Fruit fly (Drosophila melanogaster): ENCODE results near the gene CG15385.

Gene CG15385

DNA sequence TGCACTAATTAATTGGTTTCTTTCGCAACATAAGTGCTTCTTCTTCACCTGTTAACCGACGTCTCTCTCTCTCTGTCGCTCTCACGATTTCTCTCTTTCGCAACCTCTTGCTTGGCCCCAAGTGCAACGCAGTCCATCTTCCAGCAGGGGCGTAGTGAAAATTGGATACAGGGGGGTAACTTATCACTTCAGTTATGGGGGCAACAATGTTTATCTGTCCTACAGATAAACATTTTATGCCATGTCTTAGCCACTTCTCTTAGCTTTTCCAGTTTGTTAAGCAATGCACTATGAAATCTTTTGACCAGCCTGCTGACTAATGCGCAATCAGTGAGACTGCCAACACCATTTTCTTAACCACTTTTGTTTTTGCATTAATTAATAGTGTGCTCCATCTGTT lies 14.9 kb upstream of the CG15385 start (continued):
- TF ChIP-seq CG12659 (GFP tag; optimal IDR thresholded peaks at IDR 0.05) (peak; percentile 24), Chrac-16 (GFP tag; optimal IDR thresholded peaks at IDR 0.05) (peak; percentile 31), tna (GFP tag; IDR thresholded peaks at IDR 0.05; ENCODE audit: partially characterized antibody) (no peak), Vsx1 (GFP tag; optimal IDR thresholded peaks at IDR 0.05) (no peak), Xbp1 (GFP tag; optimal IDR thresholded peaks at IDR 0.05) (peak; percentile 54), sug (tag; optimal IDR thresholded peaks at IDR 0.05) (no peak), sc (optimal IDR thresholded peaks at IDR 0.05) (no peak), sc (GFP tag; optimal IDR thresholded peaks at IDR 0.05) (no peak), CG34376 (GFP tag; optimal IDR thresholded peaks at IDR 0.05) (no peak), chn (GFP tag; optimal IDR thresholded peaks at IDR 0.05) (peak; percentile 18), chm (GFP tag; IDR thresholded peaks at IDR 0.05) (peak; percentile 56; the same call in 1 of the 2 replicates), Atf6 (GFP tag; IDR thresholded peaks at IDR 0.05) (peak; percentile 55), CG11504 (tag; optimal IDR thresholded peaks at IDR 0.05) (no peak), CG17186 (GFP tag; optimal IDR thresholded peaks at IDR 0.05) (no peak), onecut (GFP tag; IDR thresholded peaks at IDR 0.05) (peak; percentile 47), unc-4 (GFP tag; IDR thresholded peaks at IDR 0.05; ENCODE audit: partially characterized antibody) (no peak), crc (GFP tag; optimal IDR thresholded peaks at IDR 0.05) (no peak), crol (GFP tag; IDR thresholded peaks at IDR 0.05) (no peak), CG4424 (GFP tag; optimal IDR thresholded peaks at IDR 0.05) (peak; percentile 34), CG8944 (GFP tag; optimal IDR thresholded peaks at IDR 0.05) (peak; percentile 34), pros (GFP tag; optimal IDR thresholded peaks at IDR 0.05) (peak; percentile 0), CG11247 (GFP tag; IDR thresholded peaks at IDR 0.05) (peak; percentile 26; the same call in 1 of the 2 replicates), CG6791 (GFP tag; IDR thresholded peaks at IDR 0.05; ENCODE audit: partially characterized antibody) (no peak), CG3281 (GFP tag; optimal IDR thresholded peaks at IDR 0.05) (peak; percentile 13), CG5953 (GFP tag; IDR thresholded peaks at IDR 0.05) (peak; percentile 53), CG17912 (GFP tag; optimal IDR thresholded peaks at IDR 0.05) (peak; percentile 52), Drgx (GFP tag; IDR thresholded peaks at IDR 0.05) (peak; percentile 84), TFAM (GFP tag; optimal IDR thresholded peaks at IDR 0.05) (no peak), CG9437 (GFP tag; optimal IDR thresholded peaks at IDR 0.05) (peak; percentile 19), gem (tag; optimal IDR thresholded peaks at IDR 0.05) (peak; percentile 69), CG7786 (GFP tag; optimal IDR thresholded peaks at IDR 0.05) (peak; percentile 22), dm (GFP tag; optimal IDR thresholded peaks at IDR 0.05) (no peak), nerfin-2 (GFP tag; IDR thresholded peaks at IDR 0.05; ENCODE audit: partially characterized antibody) (no peak; the same call in 1 of the 2 replicates), CG6272 (GFP tag; IDR thresholded peaks at IDR 0.05) (no peak), Hmx (GFP tag; optimal IDR thresholded peaks at IDR 0.05) (no peak), kah (GFP tag; optimal IDR thresholded peaks at IDR 0.05) (peak; percentile 2), ase (GFP tag; IDR thresholded peaks at IDR 0.05) (peak; percentile 74; the same call in 2 of the 3 replicates), Sin3A (optimal IDR thresholded peaks at IDR 0.05) (no peak), CG11723 (GFP tag; optimal IDR thresholded peaks at IDR 0.05) (peak; percentile 1), maf-S (GFP tag; optimal IDR thresholded peaks at IDR 0.05) (no peak), CG33213 (GFP tag; optimal IDR thresholded peaks at IDR 0.05) (no peak), tap (tag; optimal IDR thresholded peaks at IDR 0.05) (peak; percentile 64), Gsc (GFP tag; IDR thresholded peaks at IDR 0.05) (no peak), Aef1 (GFP tag; IDR thresholded peaks at IDR 0.05) (peak; percentile 36; the same call in 2 of the 3 replicates), ken (GFP tag; IDR thresholded peaks at IDR 0.05) (0 out of 3 replicates have a peak, but pooled peaks have one; percentile 3), Fer1 (GFP tag; optimal IDR thresholded peaks at IDR 0.05) (peak; percentile 48), CG2116 (GFP tag; optimal IDR thresholded peaks at IDR 0.05) (peak; percentile 21), trem (tag; optimal IDR thresholded peaks at IDR 0.05) (peak; percentile 10), CG4707 (GFP tag; optimal IDR thresholded peaks at IDR 0.05) (peak; percentile 16), p53 (GFP tag; optimal IDR thresholded peaks at IDR 0.05) (no peak), CG12769 (tag; optimal IDR thresholded peaks at IDR 0.05) (peak; percentile 34), CG17829 (tag; optimal IDR thresholded peaks at IDR 0.05) (no peak)
